Worm (Caenorhabditis elegans) whole organism, mixed stage, embryonic: Measurements from ENCODE around the gene coa-1.

Source experiments
- M03D4.4 ChIP-seq: sonication (generic microtip); optimal IDR thresholded peaks from 2 replicates; lab custom pipeline; 2017; ENCODE audit warnings: mild to moderate bottlenecking, missing genetic modification characterization, missing compliant biosample characterization
- bed-3 ChIP-seq: fragments of 200-800 bp; sonication (Bioruptor generic); optimal IDR thresholded peaks from 3 replicates; lab custom pipeline; 2018; ENCODE audit warnings: mild to moderate bottlenecking, missing genetic modification characterization, moderate library complexity, missing compliant biosample characterization
- blmp-1 ChIP-seq: fragments of 150-350 bp; optimal IDR thresholded peaks from 2 replicates; lab custom pipeline; 2014; ENCODE audit warnings: missing biosample characterization, missing genetic modification characterization
- ceh-39 ChIP-seq: fragments of 150-350 bp; optimal IDR thresholded peaks from 2 replicates; lab custom pipeline; 2014; ENCODE audit warnings: missing biosample characterization, missing genetic modification characterization
- ceh-83 ChIP-seq: fragments of 200-800 bp; sonication (Bioruptor generic); optimal IDR thresholded peaks from 2 replicates; lab custom pipeline; 2018; ENCODE audit warnings: mild to moderate bottlenecking, missing genetic modification characterization, missing compliant biosample characterization
- ces-1 ChIP-seq: fragments of 150-350 bp; optimal IDR thresholded peaks from 2 replicates; lab custom pipeline; 2014; ENCODE audit warnings: missing biosample characterization, missing genetic modification reagents, missing genetic modification characterization
- cnd-1 ChIP-seq: fragments of 200-800 bp; sonication (Bioruptor generic); optimal IDR thresholded peaks from 2 replicates; lab custom pipeline; 2018; ENCODE audit warnings: mild to moderate bottlenecking, missing genetic modification characterization, missing compliant biosample characterization
- drap-1 ChIP-seq: fragments of 200-800 bp; sonication (Bioruptor generic); optimal IDR thresholded peaks from 3 replicates; lab custom pipeline; 2018; ENCODE audit warnings: mild to moderate bottlenecking, missing genetic modification characterization, missing compliant biosample characterization
- elt-1 ChIP-seq: sonication (generic microtip); optimal IDR thresholded peaks from 2 replicates; lab custom pipeline; 2017; ENCODE audit warnings: missing genetic modification characterization, mild to moderate bottlenecking, missing compliant biosample characterization, antibody characterized with exemption, moderate library complexity, borderline replicate concordance; ENCODE audit not compliant: insufficient read depth
- elt-3 ChIP-seq: fragments of 150-350 bp; optimal IDR thresholded peaks from 2 replicates; lab custom pipeline; 2014; ENCODE audit warnings: missing biosample characterization, missing genetic modification characterization
- flh-1 ChIP-seq: fragments of 200-800 bp; sonication (Bioruptor generic); optimal IDR thresholded peaks from 2 replicates; lab custom pipeline; 2018; ENCODE audit warnings: mild to moderate bottlenecking, missing genetic modification characterization, moderate library complexity, missing compliant biosample characterization
- hlh-1 ChIP-seq: fragments of 150-350 bp; optimal IDR thresholded peaks from 2 replicates; lab custom pipeline; 2014; ENCODE audit warnings: missing biosample characterization, missing genetic modification reagents, missing genetic modification characterization
- lin-13 ChIP-seq: fragments of 150-350 bp; optimal IDR thresholded peaks from 2 replicates; lab custom pipeline; 2014; ENCODE audit warnings: missing biosample characterization, missing genetic modification characterization
- lin-32 ChIP-seq: fragments of 200-800 bp; sonication (Bioruptor generic); optimal IDR thresholded peaks from 2 replicates; lab custom pipeline; 2018; ENCODE audit warnings: mild to moderate bottlenecking, missing genetic modification characterization, missing compliant biosample characterization
- lsy-2 ChIP-seq: fragments of 150-350 bp; optimal IDR thresholded peaks from 2 replicates; lab custom pipeline; 2014; ENCODE audit warnings: missing biosample characterization, missing genetic modification characterization
- mab-5 ChIP-seq: fragments of 150-350 bp; optimal IDR thresholded peaks from 2 replicates; lab custom pipeline; 2014; ENCODE audit warnings: missing biosample characterization, missing genetic modification characterization
- mep-1 ChIP-seq: fragments of 150-350 bp; optimal IDR thresholded peaks from 2 replicates; lab custom pipeline; 2017; ENCODE audit warnings: missing biosample characterization, missing genetic modification reagents, missing genetic modification characterization, inconsistent platforms
- mls-2 ChIP-seq: sonication (generic microtip); optimal IDR thresholded peaks from 2 replicates; lab custom pipeline; 2016; ENCODE audit warnings: mild to moderate bottlenecking, missing genetic modification characterization, moderate library complexity, missing compliant biosample characterization
- nhr-12 ChIP-seq: fragments of 150-350 bp; optimal IDR thresholded peaks from 2 replicates; lab custom pipeline; 2014; ENCODE audit warnings: missing biosample characterization, missing genetic modification characterization
- nhr-237 ChIP-seq: fragments of 150-350 bp; optimal IDR thresholded peaks from 2 replicates; lab custom pipeline; 2014; ENCODE audit warnings: missing biosample characterization, missing genetic modification characterization
- nhr-28 ChIP-seq: fragments of 150-350 bp; optimal IDR thresholded peaks from 2 replicates; lab custom pipeline; 2014; ENCODE audit warnings: missing biosample characterization, missing genetic modification characterization
- nhr-76 ChIP-seq: sonication (generic microtip); optimal IDR thresholded peaks from 2 replicates; lab custom pipeline; 2017; ENCODE audit warnings: missing biosample characterization, missing genetic modification characterization
- pha-4 ChIP-seq: fragments of 150-350 bp; optimal IDR thresholded peaks from 2 replicates; lab custom pipeline; 2018; ENCODE audit warnings: missing biosample characterization, missing genetic modification reagents, missing genetic modification characterization
- sem-2 ChIP-seq: fragments of 200-800 bp; sonication (Bioruptor generic); optimal IDR thresholded peaks from 2 replicates; lab custom pipeline; 2018; ENCODE audit warnings: mild to moderate bottlenecking, missing genetic modification characterization, missing compliant biosample characterization
- snpc-4 ChIP-seq: fragments of 150-350 bp; optimal IDR thresholded peaks from 2 replicates; lab custom pipeline; 2014; ENCODE audit warnings: missing biosample characterization, missing genetic modification characterization
- sptf-1 ChIP-seq: sonication (generic microtip); optimal IDR thresholded peaks from 2 replicates; lab custom pipeline; 2017; ENCODE audit warnings: mild to moderate bottlenecking, missing genetic modification characterization, moderate library complexity, missing compliant biosample characterization
- tbx-8 ChIP-seq: fragments of 200-800 bp; sonication (Bioruptor generic); optimal IDR thresholded peaks from 2 replicates; lab custom pipeline; 2018; ENCODE audit warnings: mild to moderate bottlenecking, missing genetic modification characterization, moderate library complexity, missing compliant biosample characterization
- unc-120 ChIP-seq: sonication (generic microtip); optimal IDR thresholded peaks from 2 replicates; lab custom pipeline; 2017; ENCODE audit warnings: missing genetic modification characterization, missing compliant biosample characterization; ENCODE audit not compliant: poor library complexity, severe bottlenecking
- unc-39 ChIP-seq: fragments of 150-350 bp; optimal IDR thresholded peaks from 2 replicates; lab custom pipeline; 2014; ENCODE audit warnings: missing biosample characterization, missing genetic modification characterization
- unc-62 ChIP-seq: fragments of 150-350 bp; optimal IDR thresholded peaks from 2 replicates; lab custom pipeline; 2014; ENCODE audit warnings: missing biosample characterization, missing genetic modification reagents, missing genetic modification characterization
- zip-8 ChIP-seq: fragments of 150-350 bp; optimal IDR thresholded peaks from 2 replicates; lab custom pipeline; 2014; ENCODE audit warnings: missing biosample characterization, missing genetic modification characterization
- ztf-11 ChIP-seq: fragments of 150-350 bp; optimal IDR thresholded peaks from 2 replicates; lab custom pipeline; 2014; ENCODE audit warnings: missing biosample characterization, missing genetic modification characterization

The coa-1 gene

ce11 chrIV:184184-184583 is 20.9 kb upstream of the coa-1 start, which contains the start of gene pnc-1:
pnc-1 (plus strand) TSS chrIV:184484.
- TF ChIP-seq ztf-11 (no peak), cnd-1 (tag; lab: Kevin White, UChicago) (no peak), sptf-1 (tag; lab: Kevin White, UChicago) (no peak)

DNA sequence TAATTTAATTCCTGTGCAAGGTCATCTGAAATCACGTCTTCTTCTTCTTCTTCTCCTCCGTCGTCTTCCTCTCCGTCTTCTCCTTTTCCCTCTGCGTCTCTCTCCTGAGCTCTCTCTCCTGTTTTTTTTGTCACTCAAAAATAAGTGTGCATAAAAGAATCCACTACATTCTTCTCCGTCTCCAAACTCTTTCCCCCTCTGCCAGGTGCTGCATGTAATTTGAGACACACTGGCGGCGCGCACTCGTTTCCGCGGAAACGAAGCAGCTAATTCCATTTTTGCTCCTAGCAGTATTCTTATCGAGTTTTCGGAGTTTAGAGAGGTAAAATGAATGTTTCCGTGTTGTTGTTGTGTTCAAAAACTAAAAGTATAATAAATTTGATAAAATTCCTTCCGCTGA is 19.0 kb upstream of the coa-1 start:
- peak; percentile 23 for TF ChIP-seq hlh-1 (tag; lab: Kevin White, UChicago)
- no peak for TF ChIP-seq elt-3
- TF ChIP-seq ces-1, result peak; percentile 71

DNA sequence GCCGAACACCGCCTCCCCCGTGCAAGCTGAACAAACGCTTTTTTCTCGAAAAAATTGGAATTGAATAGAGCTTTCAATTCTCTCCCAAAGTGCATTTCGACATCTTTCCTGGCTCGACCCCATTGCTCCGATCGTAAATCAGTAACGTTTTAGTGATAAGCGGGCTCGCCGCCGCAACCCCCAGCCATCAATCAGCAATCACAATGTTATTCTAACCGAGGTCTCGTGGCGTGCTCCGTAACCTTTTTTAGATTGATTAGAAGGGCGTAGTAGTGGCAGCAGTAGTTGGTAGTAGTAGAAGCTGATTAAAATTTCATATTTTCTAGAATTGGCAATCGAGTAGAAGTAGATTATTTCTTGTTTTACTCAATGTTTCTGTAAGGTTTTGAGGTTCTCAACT is 17.8 kb upstream of the coa-1 start:
- no peak for TF ChIP-seq ceh-83 (GFP tag; lab: Kevin White, UChicago)
- no peak for TF ChIP-seq ztf-11
- no peak for TF ChIP-seq ceh-39
- no peak for TF ChIP-seq nhr-12 (tag; lab: Kevin White, UChicago)
- TF ChIP-seq lin-13, result no peak
- no peak for TF ChIP-seq blmp-1 (tag; lab: Kevin White, UChicago)
- no peak for TF ChIP-seq nhr-76 (tag; lab: Kevin White, UChicago)
- no peak for TF ChIP-seq ces-1
- no peak for TF ChIP-seq elt-3
- no peak for TF ChIP-seq hlh-1 (tag; lab: Kevin White, UChicago)

DNA sequence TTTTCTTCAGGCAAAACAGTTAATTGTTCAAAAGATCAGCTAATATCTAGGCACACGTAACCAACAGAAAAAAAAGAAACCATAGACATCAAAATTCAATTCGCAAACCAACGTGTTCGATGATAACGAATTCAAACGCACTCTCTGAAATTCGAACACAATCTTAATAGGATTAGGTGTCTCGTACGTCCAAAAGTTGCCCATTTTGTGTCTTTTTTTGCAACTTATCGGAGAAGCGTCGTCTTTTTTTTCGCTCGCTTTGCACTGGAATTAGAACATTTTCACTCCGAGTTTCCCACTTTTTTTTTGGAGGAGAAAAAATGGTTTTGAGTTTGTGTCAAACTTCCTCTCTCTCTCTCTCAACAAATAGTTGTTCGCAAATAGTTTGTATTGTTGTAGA is 16.0 kb upstream of the coa-1 start:
- no peak for TF ChIP-seq nhr-76 (tag; lab: Kevin White, UChicago)
- TF ChIP-seq blmp-1 (tag; lab: Kevin White, UChicago), result no peak
- TF ChIP-seq unc-39 (tag; lab: Kevin White, UChicago), result no peak
- no peak for TF ChIP-seq lsy-2
- no peak for TF ChIP-seq pha-4 (tag; lab: Kevin White, UChicago)
- TF ChIP-seq nhr-28 (tag; lab: Kevin White, UChicago), result no peak
- TF ChIP-seq flh-1 (GFP tag; lab: Kevin White, UChicago), result no peak
- TF ChIP-seq mab-5, result no peak
- TF ChIP-seq ceh-39, result no peak
- no peak for TF ChIP-seq mls-2
- TF ChIP-seq elt-1, result no peak
- TF ChIP-seq ces-1, result no peak
- TF ChIP-seq ceh-83 (GFP tag; lab: Kevin White, UChicago), result no peak
- TF ChIP-seq tbx-8, result no peak
- TF ChIP-seq snpc-4 (tag; lab: Kevin White, UChicago), result no peak
- no peak for TF ChIP-seq nhr-237
- no peak for TF ChIP-seq sptf-1 (tag; lab: Kevin White, UChicago)
- TF ChIP-seq drap-1, result no peak
- no peak for TF ChIP-seq unc-62 (GFP tag; lab: Kevin White, UChicago)

- TF ChIP-seq hlh-1 (tag; lab: Kevin White, UChicago) (no peak), flh-1 (GFP tag; lab: Kevin White, UChicago) (no peak), lin-13 (peak; percentile 47), ces-1 (peak; percentile 19), zip-8 (no peak), drap-1 (peak; percentile 24), sptf-1 (tag; lab: Kevin White, UChicago) (peak; percentile 68), M03D4.4 (peak; percentile 36), ceh-39 (no peak), unc-39 (tag; lab: Kevin White, UChicago) (no peak), ceh-83 (GFP tag; lab: Kevin White, UChicago) (peak; percentile 11), mab-5 (no peak), mls-2 (peak; percentile 69), lsy-2 (peak; percentile 59), lin-32 (peak; percentile 6), mep-1 (peak; percentile 17), nhr-237 (peak; percentile 35), pha-4 (tag; lab: Kevin White, UChicago) (peak; percentile 61), cnd-1 (tag; lab: Kevin White, UChicago) (peak; percentile 40)
- TF ChIP-seq, all 35 proteins: peak for 13
Observed at ce11 chrIV:192046-192445, 13.1 kb upstream of the coa-1 start, which contains the start of gene Y38C1AA.12. Y38C1AA.12 (plus strand) TSS chrIV:192256.

DNA sequence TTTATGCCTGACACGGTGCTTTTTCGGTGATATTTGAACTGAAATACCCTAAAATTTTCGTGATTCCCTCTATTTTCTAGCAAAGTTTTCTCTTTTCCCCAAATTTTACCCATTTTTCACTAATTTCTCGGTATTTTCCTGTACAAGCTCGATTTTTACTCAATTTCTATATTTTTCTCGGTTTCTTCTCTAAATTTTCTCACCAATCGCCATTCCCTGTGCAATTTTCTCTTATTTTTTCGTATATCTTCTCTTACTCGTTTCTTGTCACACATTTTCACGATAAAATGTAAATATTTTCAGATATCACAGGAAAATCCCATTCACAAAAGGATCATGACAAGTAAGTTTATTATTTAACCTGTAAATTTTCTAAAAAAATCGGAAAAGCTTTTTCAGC is 10.7 kb upstream of the coa-1 start, which contains the start of gene csn-3:
Gene csn-3, plus strand, starts transcription at position 301 of the 400 bp plus-strand sequence.
- TF ChIP-seq blmp-1 (tag; lab: Kevin White, UChicago) (no peak), lsy-2 (no peak), drap-1 (no peak), sem-2 (GFP tag; lab: Kevin White, UChicago) (no peak), snpc-4 (tag; lab: Kevin White, UChicago) (no peak), bed-3 (no peak), mep-1 (no peak), unc-120 (tag; lab: Kevin White, UChicago) (no peak)
